Worm (Caenorhabditis elegans): ENCODE results near the gene unc-24.

ce11 chrIV:7955849-7956248, 23.8 kb upstream of the unc-24 start, which contains the start of gene ceh-19:
- no peak for TF ChIP-seq ztf-29 (GFP tag; IDR thresholded peaks at IDR 0.05)
- no peak for TF ChIP-seq tab-1 (GFP tag; IDR thresholded peaks at IDR 0.05)
- TF ChIP-seq med-1 (GFP tag; optimal IDR thresholded peaks at IDR 0.05; ENCODE audit: insufficient read depth): no peak
